Fruit fly (Drosophila melanogaster) whole organism, prepupa: Measurements from ENCODE around the gene ppk28.

ENCODE experiments used
- CG10631 ChIP-seq: fragments of 200-800 bp; sonication (Bioruptor generic); optimal IDR thresholded peaks from 2 replicates; lab custom pipeline; 2016; ENCODE audit warnings: missing biosample characterization, missing genetic modification characterization
- CG11762 ChIP-seq: fragments of 200-800 bp; sonication (Bioruptor generic); optimal IDR thresholded peaks from 3 replicates; lab custom pipeline; 2016; ENCODE audit warnings: missing biosample characterization, missing genetic modification characterization; ENCODE audit not compliant: insufficient read depth
- CG11902 ChIP-seq: fragments of 200-800 bp; sonication (Bioruptor generic); optimal IDR thresholded peaks from 3 replicates; lab custom pipeline; 2016; ENCODE audit warnings: missing biosample characterization, missing genetic modification characterization
- CG1621 ChIP-seq: fragments of 200-800 bp; sonication (Bioruptor generic); optimal IDR thresholded peaks from 3 replicates; lab custom pipeline; 2018; ENCODE audit warnings: missing biosample characterization, mild to moderate bottlenecking, missing genetic modification characterization
- CG16779 ChIP-seq: fragments of 200-800 bp; sonication (Bioruptor generic); optimal IDR thresholded peaks from 3 replicates; lab custom pipeline; 2017; ENCODE audit warnings: missing biosample characterization, mild to moderate bottlenecking, missing genetic modification characterization
- CG3032 ChIP-seq: fragments of 200-800 bp; optimal IDR thresholded peaks from 2 replicates; lab custom pipeline; 2019; ENCODE audit warnings: missing biosample characterization, mild to moderate bottlenecking, missing genetic modification characterization, moderate library complexity
- CG34406 ChIP-seq: fragments of 200-800 bp; sonication (Bioruptor generic); optimal IDR thresholded peaks from 3 replicates; lab custom pipeline; 2016; ENCODE audit warnings: missing biosample characterization, missing genetic modification characterization
- CG6163 ChIP-seq: fragments of 200-800 bp; sonication (Bioruptor generic); IDR thresholded peaks from 3 replicates; pipeline ENCODE4 v1.3.6; 2022; ENCODE audit warnings: missing biosample characterization, missing genetic modification characterization
- CG6808 ChIP-seq: fragments of 200-800 bp; sonication (Bioruptor generic); optimal IDR thresholded peaks from 3 replicates; lab custom pipeline; 2017; ENCODE audit warnings: missing biosample characterization, missing genetic modification characterization, mild to moderate bottlenecking, moderate library complexity, missing genetic modification reagents
- CG6854 ChIP-seq: fragments of 200-800 bp; sonication (Bioruptor generic); optimal IDR thresholded peaks from 2 replicates; lab custom pipeline; 2017; ENCODE audit warnings: missing biosample characterization, mild to moderate bottlenecking, missing genetic modification characterization
- CG8119 ChIP-seq: fragments of 200-800 bp; sonication (Bioruptor generic); IDR thresholded peaks from 3 replicates; pipeline ENCODE4 v1.3.6; 2022; ENCODE audit warnings: missing biosample characterization, missing genetic modification characterization
- Eip75B ChIP-seq: fragments of 200-800 bp; sonication (Bioruptor generic); optimal IDR thresholded peaks from 3 replicates; lab custom pipeline; 2016; ENCODE audit warnings: missing biosample characterization, missing genetic modification characterization
- Eip78C ChIP-seq: fragments of 200-800 bp; sonication (Bioruptor generic); peaks from one replicate; lab custom pipeline; 2016; ENCODE audit warnings: missing biosample characterization, missing genetic modification characterization
- Gug ChIP-seq: fragments of 200-800 bp; sonication (Bioruptor generic); IDR thresholded peaks from 2 replicates; pipeline ENCODE4 v1.3.6; 2022; ENCODE audit warnings: missing biosample characterization, missing genetic modification characterization
- Hr38 ChIP-seq: sonication (Bioruptor generic); optimal IDR thresholded peaks from 2 replicates; lab custom pipeline; 2016; ENCODE audit warnings: missing biosample characterization, missing genetic modification characterization
- Hr39 ChIP-seq: fragments of 200-800 bp; sonication (Bioruptor generic); optimal IDR thresholded peaks from 2 replicates; lab custom pipeline; 2016; ENCODE audit warnings: missing biosample characterization, missing genetic modification characterization
- Lpt ChIP-seq: fragments of 200-800 bp; sonication (Bioruptor generic); optimal IDR thresholded peaks from 3 replicates; lab custom pipeline; 2016; ENCODE audit warnings: missing biosample characterization, missing genetic modification characterization
- OdsH ChIP-seq: fragments of 200-800 bp; sonication (Bioruptor generic); optimal IDR thresholded peaks from 3 replicates; lab custom pipeline; 2016; ENCODE audit warnings: missing biosample characterization, missing genetic modification characterization
- Sox14 ChIP-seq: fragments of 200-800 bp; sonication (Bioruptor generic); optimal IDR thresholded peaks from 3 replicates; lab custom pipeline; 2016; ENCODE audit warnings: missing biosample characterization, missing genetic modification characterization
- Sox15 ChIP-seq: fragments of 200-800 bp; sonication (Bioruptor generic); optimal IDR thresholded peaks from 3 replicates; lab custom pipeline; 2016; ENCODE audit warnings: missing biosample characterization, missing genetic modification characterization
- achi ChIP-seq: fragments of 200-800 bp; sonication (Bioruptor generic); optimal IDR thresholded peaks from 3 replicates; lab custom pipeline; 2016; ENCODE audit warnings: missing biosample characterization, missing genetic modification characterization
- acj6 ChIP-seq: fragments of 200-800 bp; sonication (Bioruptor generic); optimal IDR thresholded peaks from 3 replicates; lab custom pipeline; 2016; ENCODE audit warnings: missing biosample characterization, missing genetic modification characterization
- dac ChIP-seq: fragments of 200-800 bp; sonication (Bioruptor generic); optimal IDR thresholded peaks from 2 replicates; lab custom pipeline; 2017; ENCODE audit warnings: missing biosample characterization, mild to moderate bottlenecking, missing genetic modification characterization
- esn ChIP-seq: fragments of 200-800 bp; sonication (Bioruptor generic); optimal IDR thresholded peaks from 2 replicates; lab custom pipeline; 2016; ENCODE audit warnings: missing biosample characterization, mild to moderate bottlenecking, missing genetic modification characterization, moderate library complexity
- fd85E ChIP-seq: fragments of 200-800 bp; sonication (Bioruptor generic); optimal IDR thresholded peaks from 3 replicates; lab custom pipeline; 2016; ENCODE audit warnings: missing biosample characterization, missing genetic modification characterization
- fkh ChIP-seq: fragments of 200-800 bp; sonication (Bioruptor generic); optimal IDR thresholded peaks from 3 replicates; lab custom pipeline; 2017; ENCODE audit warnings: missing biosample characterization, mild to moderate bottlenecking, missing genetic modification characterization, moderate library complexity
- pdm3 ChIP-seq: fragments of 200-800 bp; sonication (Bioruptor generic); optimal IDR thresholded peaks from 3 replicates; lab custom pipeline; 2016; ENCODE audit warnings: missing biosample characterization, missing genetic modification characterization
- salr ChIP-seq, 2 experiments: fragments of 200-800 bp; sonication (Bioruptor generic); optimal IDR thresholded peaks; 3 replicates each; lab custom pipeline; 2016 to 2018; ENCODE audit warnings: missing biosample characterization in 2 of 2, missing genetic modification characterization in 2 of 2, mild to moderate bottlenecking in 1 of 2
- spab ChIP-seq: fragments of 200-800 bp; sonication (Bioruptor generic); optimal IDR thresholded peaks from 2 replicates; lab custom pipeline; 2017; ENCODE audit warnings: missing biosample characterization, mild to moderate bottlenecking, missing genetic modification characterization, missing genetic modification reagents
- topi ChIP-seq: fragments of 200-800 bp; sonication (Bioruptor generic); optimal IDR thresholded peaks from 3 replicates; lab custom pipeline; 2016; ENCODE audit warnings: missing biosample characterization, missing genetic modification characterization

ppk28 gene

dm6 chrX:16793129-16793748, 12.6 kb upstream of the ppk28 start:
- TF ChIP-seq Hr38 (no peak), CG16779 (tag; lab: Kevin White, UChicago) (no peak), Eip78C (GFP tag; lab: Kevin White, UChicago) (peak; percentile 42), fkh (peak; percentile 41), spab (GFP tag; lab: Kevin White, UChicago) (no peak), OdsH (GFP tag; lab: Kevin White, UChicago) (no peak), CG6163 (GFP tag; lab: Robert Waterston, UW) (0 out of 3 replicates have a peak, but pooled peaks have one; percentile 7), Gug (GFP tag; lab: Robert Waterston, UW) (no peak), topi (GFP tag; lab: Kevin White, UChicago) (no peak), Eip75B (GFP tag; lab: Kevin White, UChicago) (no peak), fd85E (GFP tag; lab: Kevin White, UChicago) (no peak), CG6808 (no peak), CG8119 (no peak), CG11762 (GFP tag; lab: Kevin White, UChicago) (no peak)
- TF ChIP-seq, all 60 proteins: peak for 3

- TF ChIP-seq OdsH (GFP tag; lab: Kevin White, UChicago) (no peak), CG10631 (GFP tag; lab: Kevin White, UChicago) (no peak), esn (GFP tag; lab: Kevin White, UChicago) (no peak), CG11902 (no peak), Lpt (GFP tag; lab: Kevin White, UChicago) (no peak), CG6854 (no peak), CG34406 (GFP tag; lab: Kevin White, UChicago) (no peak), CG3032 (tag; lab: Kevin White, UChicago) (no peak)
- TF ChIP-seq, all 60 proteins: peak for 0
Measured at dm6 chrX:16798166-16798565, 7.7 kb upstream of the ppk28 start.

dm6 chrX:16799914-16800313, 6.0 kb upstream of the ppk28 start:
- TF ChIP-seq CG6808 (no peak), esn (GFP tag; lab: Kevin White, UChicago) (peak; percentile 14), Eip78C (GFP tag; lab: Kevin White, UChicago) (peak; percentile 67), Gug (GFP tag; lab: Robert Waterston, UW) (peak; percentile 10; the same call in 1 of the 2 replicates), topi (GFP tag; lab: Kevin White, UChicago) (no peak), Hr39 (no peak), salr (GFP tag; optimal IDR thresholded peaks at IDR 0.05; lab: Kevin White, UChicago) (no peak), Sox14 (GFP tag; lab: Kevin White, UChicago) (peak; percentile 74), acj6 (GFP tag; lab: Kevin White, UChicago) (no peak)

- TF ChIP-seq Sox15 (GFP tag; lab: Kevin White, UChicago), result no peak
- no peak for TF ChIP-seq dac (GFP tag; lab: Kevin White, UChicago)
- TF ChIP-seq achi (GFP tag; lab: Kevin White, UChicago), result no peak
- no peak for TF ChIP-seq acj6 (GFP tag; lab: Kevin White, UChicago)
- 0 out of 2 replicates have a peak, but pooled peaks have one; percentile 0 for TF ChIP-seq Gug (GFP tag; lab: Robert Waterston, UW)
- TF ChIP-seq Eip78C (GFP tag; lab: Kevin White, UChicago), result no peak
Measured at dm6 chrX:16800530-16801027, 5.3 kb upstream of the ppk28 start, which contains the start of the genes CG9132 and CG4789. TSS of gene CG9132 (minus strand) at chrX:16800710. TSS of gene CG4789 (plus strand) at chrX:16800930.

- TF ChIP-seq fkh (no peak), pdm3 (GFP tag; lab: Kevin White, UChicago) (no peak), CG3032 (tag; lab: Kevin White, UChicago) (no peak), CG1621 (tag; lab: Kevin White, UChicago) (peak; percentile 34), Eip78C (GFP tag; lab: Kevin White, UChicago) (peak; percentile 36), esn (GFP tag; lab: Kevin White, UChicago) (peak; percentile 8)
- TF ChIP-seq, all 60 proteins: peak for 3
Measured at dm6 chrX:16803299-16803698, 2.6 kb upstream of the ppk28 start, which contains the start of the genes Rai1 and CG13005. TSS of gene Rai1 (minus strand) at chrX:16803344. TSS of gene CG13005 (plus strand) at chrX:16803650.
